Fruit fly (Drosophila melanogaster) Kc167 (cell line): Measurements from ENCODE around the gene CG14377.

ENCODE experiments used
- Sin3A ChIP-seq: fragments of >200 bp; optimal IDR thresholded peaks from 2 replicates; lab custom pipeline; 2018; ENCODE audit warnings: missing external identifiers
- psq ChIP-seq: fragments of >200 bp; optimal IDR thresholded peaks from 2 replicates; lab custom pipeline; 2017; ENCODE audit warnings: missing external identifiers

dm6 chr3R:13379675-13380074 lies 18.0 kb upstream of the CG14377 start, which contains the start of the genes CG9813 and CG8870:
- no peak for TF ChIP-seq Sin3A (lab: Kevin White, UChicago)
- no peak for TF ChIP-seq psq (lab: Kevin White, UChicago)
